Worm (Caenorhabditis elegans): ENCODE data around the gene gldi-11.

gldi-11 gene

DNA sequence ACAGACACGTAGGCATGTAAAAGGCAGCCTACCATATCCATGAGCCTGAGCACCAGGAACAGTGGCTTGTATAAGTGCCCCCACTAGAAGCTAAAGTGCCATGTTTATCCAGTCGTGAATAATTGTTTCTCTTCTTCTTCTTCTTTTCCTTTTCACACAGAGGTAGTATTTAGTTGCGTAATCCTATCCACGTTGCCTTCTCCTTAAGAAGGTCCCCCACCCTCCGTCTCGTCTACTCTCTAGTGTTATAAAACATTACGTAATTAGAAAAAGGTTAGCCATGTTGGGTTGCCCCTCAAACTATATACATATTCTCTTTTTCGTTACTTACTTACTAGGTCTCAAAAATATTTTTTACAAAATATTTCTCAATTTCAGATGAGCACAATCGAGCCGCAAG is 41.1 kb upstream of the gldi-11 start (continued):
- no peak for TF ChIP-seq drap-1 (GFP tag; optimal IDR thresholded peaks at IDR 0.05)
- TF ChIP-seq ztf-11 (tag; optimal IDR thresholded peaks at IDR 0.05) = peak; percentile 40
- no peak for TF ChIP-seq ceh-83 (GFP tag; optimal IDR thresholded peaks at IDR 0.05)
- TF ChIP-seq ceh-43 (GFP tag; optimal IDR thresholded peaks at IDR 0.05) = no peak
- TF ChIP-seq lsy-2 (tag; optimal IDR thresholded peaks at IDR 0.05) = no peak
- TF ChIP-seq tbx-8 (GFP tag; optimal IDR thresholded peaks at IDR 0.05) = no peak
- no peak for TF ChIP-seq M03D4.4 (tag; optimal IDR thresholded peaks at IDR 0.05)

DNA sequence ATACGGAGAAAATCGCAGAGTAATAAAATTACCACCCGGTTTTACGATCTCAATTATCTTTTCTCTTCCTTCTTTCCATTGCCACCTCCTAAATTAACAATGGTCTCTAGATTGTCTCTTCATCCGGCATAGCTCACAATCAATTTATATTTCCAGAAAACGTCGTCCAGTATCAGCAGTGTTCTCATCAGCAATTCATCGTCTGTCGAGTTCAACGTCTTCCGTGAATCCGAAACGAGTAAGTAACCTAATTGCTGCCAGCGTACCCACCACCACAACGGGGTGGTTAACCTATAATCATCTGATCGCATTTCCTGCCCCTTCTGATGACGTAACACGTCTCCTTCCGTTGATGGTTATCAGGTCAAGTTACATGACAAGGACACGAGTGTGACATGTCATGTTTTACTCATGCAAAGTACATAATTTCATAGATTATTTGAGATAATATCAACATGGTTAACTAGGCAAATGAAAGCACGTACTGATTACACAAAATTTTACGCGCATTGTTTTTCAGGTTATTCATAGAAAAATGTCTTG is 40.4 kb upstream of the gldi-11 start:
- TF ChIP-seq lsy-2 (tag; optimal IDR thresholded peaks at IDR 0.05) (no peak), ham-2 (GFP tag; optimal IDR thresholded peaks at IDR 0.05) (no peak), nhr-76 (tag; optimal IDR thresholded peaks at IDR 0.05) (no peak), hlh-1 (tag; optimal IDR thresholded peaks at IDR 0.05) (no peak), mab-5 (tag; optimal IDR thresholded peaks at IDR 0.05) (no peak), unc-62 (GFP tag; optimal IDR thresholded peaks at IDR 0.05) (peak; percentile 60), ceh-39 (tag; optimal IDR thresholded peaks at IDR 0.05) (no peak), bed-3 (GFP tag; optimal IDR thresholded peaks at IDR 0.05) (no peak), M03D4.4 (tag; optimal IDR thresholded peaks at IDR 0.05) (no peak), lin-13 (tag; optimal IDR thresholded peaks at IDR 0.05) (no peak), sem-2 (GFP tag; optimal IDR thresholded peaks at IDR 0.05) (no peak), snpc-4 (tag; optimal IDR thresholded peaks at IDR 0.05) (no peak), lin-32 (GFP tag; optimal IDR thresholded peaks at IDR 0.05) (no peak), drap-1 (GFP tag; optimal IDR thresholded peaks at IDR 0.05) (no peak), ceh-83 (GFP tag; optimal IDR thresholded peaks at IDR 0.05) (peak; percentile 58), sptf-1 (tag; optimal IDR thresholded peaks at IDR 0.05) (peak; percentile 1), elt-1 (tag; optimal IDR thresholded peaks at IDR 0.05; ENCODE audit: borderline replicate concordance, insufficient read depth) (peak; percentile 87), flh-1 (GFP tag; optimal IDR thresholded peaks at IDR 0.05) (no peak), elt-3 (tag; optimal IDR thresholded peaks at IDR 0.05) (no peak), ztf-11 (tag; optimal IDR thresholded peaks at IDR 0.05) (no peak), mep-1 (tag; optimal IDR thresholded peaks at IDR 0.05) (no peak), unc-39 (tag; optimal IDR thresholded peaks at IDR 0.05) (no peak), nhr-12 (tag; optimal IDR thresholded peaks at IDR 0.05) (no peak), blmp-1 (tag; optimal IDR thresholded peaks at IDR 0.05) (no peak), tbx-8 (GFP tag; optimal IDR thresholded peaks at IDR 0.05) (no peak), ceh-43 (GFP tag; optimal IDR thresholded peaks at IDR 0.05) (no peak), nhr-2 (tag; optimal IDR thresholded peaks at IDR 0.05) (peak; percentile 93), zip-8 (tag; optimal IDR thresholded peaks at IDR 0.05) (peak; percentile 82), mls-2 (tag; optimal IDR thresholded peaks at IDR 0.05) (no peak), unc-120 (tag; optimal IDR thresholded peaks at IDR 0.05; ENCODE audit: poor library complexity, severe bottlenecking) (no peak), ces-1 (GFP tag; optimal IDR thresholded peaks at IDR 0.05) (peak; percentile 15), nhr-237 (tag; optimal IDR thresholded peaks at IDR 0.05) (no peak), pha-4 (tag; optimal IDR thresholded peaks at IDR 0.05) (no peak), cnd-1 (tag; optimal IDR thresholded peaks at IDR 0.05) (no peak), nhr-28 (tag; optimal IDR thresholded peaks at IDR 0.05) (no peak)

DNA sequence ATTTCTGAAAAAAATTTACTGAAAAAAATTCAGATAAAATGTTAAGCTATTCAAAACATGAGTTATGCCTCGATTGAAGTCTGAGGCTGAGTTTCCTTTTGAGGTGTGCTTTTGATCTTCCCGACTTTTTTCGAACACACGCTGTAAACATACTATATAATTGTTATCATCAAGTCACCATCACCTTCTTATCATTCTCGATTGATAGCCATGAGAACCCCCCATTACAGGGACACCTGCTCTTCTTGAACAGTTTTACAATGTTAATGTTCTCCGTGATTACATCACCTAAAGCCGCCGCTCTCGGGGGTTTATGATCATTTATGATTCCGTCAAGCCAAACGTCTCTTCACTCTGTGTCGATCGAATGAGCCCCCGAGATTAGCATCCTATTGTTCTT is 38.6 kb upstream of the gldi-11 start:
- TF ChIP-seq lin-32 (GFP tag; optimal IDR thresholded peaks at IDR 0.05) = no peak
- no peak for TF ChIP-seq nhr-76 (tag; optimal IDR thresholded peaks at IDR 0.05)
- TF ChIP-seq tbx-8 (GFP tag; optimal IDR thresholded peaks at IDR 0.05) = no peak
- no peak for TF ChIP-seq ceh-83 (GFP tag; optimal IDR thresholded peaks at IDR 0.05)
- no peak for TF ChIP-seq ces-1 (GFP tag; optimal IDR thresholded peaks at IDR 0.05)
- TF ChIP-seq unc-120 (tag; optimal IDR thresholded peaks at IDR 0.05; ENCODE audit: poor library complexity, severe bottlenecking) = no peak
- no peak for TF ChIP-seq nhr-12 (tag; optimal IDR thresholded peaks at IDR 0.05)
- TF ChIP-seq M03D4.4 (tag; optimal IDR thresholded peaks at IDR 0.05) = no peak
- TF ChIP-seq blmp-1 (tag; optimal IDR thresholded peaks at IDR 0.05) = no peak

Measured in whole organism, mixed stage, embryonic.